Worm (Caenorhabditis elegans) whole organism, L2 larva: ENCODE data around the gene srbc-31.

Experiments used
- R02D3.7 ChIP-seq: fragments of 150-350 bp; optimal IDR thresholded peaks from 2 replicates; lab custom pipeline; 2014; ENCODE audit warnings: missing biosample characterization, missing genetic modification characterization
- ama-1 ChIP-seq: fragments of 150-350 bp; optimal IDR thresholded peaks from 2 replicates; lab custom pipeline; 2018; ENCODE audit warnings: inconsistent platforms
- ceh-82 ChIP-seq: fragments of 150-350 bp; optimal IDR thresholded peaks from 2 replicates; lab custom pipeline; 2014; ENCODE audit warnings: missing biosample characterization, missing genetic modification characterization
- lin-11 ChIP-seq: fragments of 150-350 bp; sonication (generic microtip); optimal IDR thresholded peaks from 2 replicates; lab custom pipeline; 2014; ENCODE audit warnings: missing biosample characterization, missing genetic modification characterization, inconsistent platforms, mixed read lengths
- lin-13 ChIP-seq: fragments of 150-350 bp; optimal IDR thresholded peaks from 2 replicates; lab custom pipeline; 2014; ENCODE audit warnings: missing biosample characterization, missing genetic modification reagents, missing genetic modification characterization
- nhr-6 ChIP-seq: fragments of 150-350 bp; optimal IDR thresholded peaks from 2 replicates; lab custom pipeline; 2014; ENCODE audit warnings: missing biosample characterization, missing genetic modification characterization
- nhr-77 ChIP-seq: fragments of 150-350 bp; optimal IDR thresholded peaks from 2 replicates; lab custom pipeline; 2014; ENCODE audit warnings: missing biosample characterization, missing genetic modification characterization
- sem-4 ChIP-seq: fragments of 150-350 bp; optimal IDR thresholded peaks from 2 replicates; lab custom pipeline; 2014; ENCODE audit warnings: missing biosample characterization, missing genetic modification reagents, missing genetic modification characterization
- snpc-4 ChIP-seq: fragments of 150-350 bp; optimal IDR thresholded peaks from 2 replicates; lab custom pipeline; 2014; ENCODE audit warnings: missing biosample characterization, missing genetic modification characterization
- unc-62 ChIP-seq: fragments of 150-350 bp; optimal IDR thresholded peaks from 2 replicates; lab custom pipeline; 2014; ENCODE audit warnings: missing biosample characterization, missing genetic modification reagents, missing genetic modification characterization

ce11 chrV:3509878-3510277 is 32.5 kb upstream of the srbc-31 start, which contains the start of gene str-228:
- TF ChIP-seq lin-11 (tag; lab: Kevin White, UChicago), result no peak
- TF ChIP-seq lin-13 (GFP tag; lab: Kevin White, UChicago), result no peak
- no peak for TF ChIP-seq ceh-82
- TF ChIP-seq R02D3.7 (tag; lab: Kevin White, UChicago), result no peak
- TF ChIP-seq nhr-6, result no peak
- no peak for TF ChIP-seq snpc-4
- no peak for TF ChIP-seq ama-1 (lab: Kevin White, UChicago)
- no peak for TF ChIP-seq nhr-77 (tag; lab: Kevin White, UChicago)
- TF ChIP-seq sem-4 (tag; lab: Kevin White, UChicago), result no peak
- TF ChIP-seq unc-62 (GFP tag; lab: Kevin White, UChicago), result no peak
